1 fruit fly cellular context compared by ENCODE assay signal in the genomic region with DNA sequence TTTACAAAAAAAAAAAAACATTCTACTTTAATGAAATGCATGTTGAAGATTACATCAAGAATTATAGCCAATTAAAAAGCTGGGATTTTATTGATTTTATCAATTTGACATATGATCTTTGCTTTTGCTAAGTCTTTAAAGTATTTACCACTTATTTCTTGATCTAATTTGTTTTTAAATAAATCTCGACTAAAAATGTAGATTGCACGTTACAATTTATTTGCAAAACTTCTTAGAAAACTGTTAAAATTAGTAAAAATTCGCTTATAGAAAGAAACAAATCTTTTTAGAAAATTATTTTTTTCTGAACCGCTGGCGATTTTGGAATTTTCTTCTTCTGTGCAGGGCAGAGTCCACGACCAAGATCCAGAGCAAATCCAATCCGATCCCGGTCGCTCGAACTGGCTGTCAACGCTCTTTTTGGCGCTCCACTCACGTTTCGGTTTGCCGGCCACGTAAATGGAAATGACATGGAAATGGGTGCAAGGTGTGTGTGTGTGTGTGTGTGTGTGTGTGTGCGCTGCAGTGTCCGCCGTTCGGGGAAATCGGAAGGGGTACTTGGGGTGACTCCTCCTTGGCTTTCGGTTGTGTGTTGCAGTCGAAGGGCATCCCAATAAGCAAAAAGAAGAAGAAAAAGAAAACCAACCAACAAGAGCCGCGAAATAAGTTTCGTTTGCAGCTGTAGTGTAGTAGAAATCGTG.
A peak's percentile ranks its signal among the peaks of the same experiment; 100 is the strongest.
TF ChIP-seq lines count a peak whose summit lies in the region.

No protein-coding gene starts in this region.

TF ChIP-seq in whole organism, embryonic, 481 proteins besides CTCF, POLR2A, EP300 and RAD21 (continued from another document):
- TF ChIP-seq Med (GFP tag; lab: Kevin White, UChicago) (peak; percentile 6), ci (GFP tag; IDR thresholded peaks at IDR 0.05; lab: Robert Waterston, UW) (peak; percentile 62; the same call in 2 of the 3 replicates), ind (GFP tag; optimal IDR thresholded peaks at IDR 0.05; lab: Kevin White, UChicago) (peak; percentile 26), ttk (GFP tag; IDR thresholded peaks at IDR 0.05; lab: Robert Waterston, UW) (no peak), Hr3 (GFP tag; optimal IDR thresholded peaks at IDR 0.05; lab: Kevin White, UChicago) (peak; percentile 7), pan (optimal IDR thresholded peaks at IDR 0.05; lab: Kevin White, UChicago) (no peak), pan (GFP tag; optimal IDR thresholded peaks at IDR 0.05 in 1 of 2, IDR thresholded peaks at IDR 0.05 in 1 of 2) (peak in 1 of 2 experiments; percentile 38), croc (GFP tag; conservative IDR thresholded peaks at IDR 0.05; lab: Robert Waterston, UW) (no peak), insv (GFP tag; optimal IDR thresholded peaks at IDR 0.05; lab: Kevin White, UChicago) (no peak), CG17568 (GFP tag; optimal IDR thresholded peaks at IDR 0.05; lab: Kevin White, UChicago) (no peak), CG6272 (GFP tag; IDR thresholded peaks at IDR 0.05; lab: Robert Waterston, UW) (no peak), CG3163 (GFP tag; optimal IDR thresholded peaks at IDR 0.05; lab: Kevin White, UChicago) (no peak), CG9876 (GFP tag; optimal IDR thresholded peaks at IDR 0.05; lab: Kevin White, UChicago) (no peak), sob (GFP tag; IDR thresholded peaks at IDR 0.05; lab: Robert Waterston, UW) (no peak), CG14710 (tag; optimal IDR thresholded peaks at IDR 0.05; lab: Kevin White, UChicago) (peak; percentile 17), CG1792 (GFP tag; optimal IDR thresholded peaks at IDR 0.05; lab: Kevin White, UChicago) (peak; percentile 3), Ptx1 (GFP tag; IDR thresholded peaks at IDR 0.05; lab: Robert Waterston, UW) (peak; percentile 50), fd64A (GFP tag; optimal IDR thresholded peaks at IDR 0.05; lab: Kevin White, UChicago) (no peak), dmrt99B (tag; optimal IDR thresholded peaks at IDR 0.05; lab: Kevin White, UChicago) (peak; percentile 59), dpn (GFP tag; optimal IDR thresholded peaks at IDR 0.05; lab: Kevin White, UChicago) (peak in 1 of 2 experiments; percentile 2), CG18764 (GFP tag; optimal IDR thresholded peaks at IDR 0.05; lab: Kevin White, UChicago) (peak; percentile 10), CG4707 (GFP tag; optimal IDR thresholded peaks at IDR 0.05; lab: Kevin White, UChicago) (no peak), CG9215 (GFP tag; IDR thresholded peaks at IDR 0.05; lab: Robert Waterston, UW) (no peak), CG30403 (GFP tag; optimal IDR thresholded peaks at IDR 0.05; lab: Kevin White, UChicago) (peak; percentile 19), CG10462 (GFP tag; optimal IDR thresholded peaks at IDR 0.05; lab: Kevin White, UChicago) (no peak), CG7987 (GFP tag; optimal IDR thresholded peaks at IDR 0.05; lab: Kevin White, UChicago) (no peak), fd96Cb (tag; optimal IDR thresholded peaks at IDR 0.05; lab: Kevin White, UChicago) (peak; percentile 56), Sox100B (GFP tag; optimal IDR thresholded peaks at IDR 0.05; lab: Kevin White, UChicago) (peak; percentile 56), CG1529 (GFP tag; optimal IDR thresholded peaks at IDR 0.05; lab: Kevin White, UChicago) (no peak), CG4404 (GFP tag; IDR thresholded peaks at IDR 0.05; lab: Robert Waterston, UW) (no peak), CG15514 (GFP tag; optimal IDR thresholded peaks at IDR 0.05; lab: Kevin White, UChicago) (no peak), gcm (GFP tag; optimal IDR thresholded peaks at IDR 0.05; lab: Kevin White, UChicago) (no peak), CG9797 (GFP tag; optimal IDR thresholded peaks at IDR 0.05; lab: Kevin White, UChicago) (no peak), CG3407 (GFP tag; optimal IDR thresholded peaks at IDR 0.05; lab: Kevin White, UChicago) (no peak), lilli (GFP tag; optimal IDR thresholded peaks at IDR 0.05; lab: Kevin White, UChicago) (no peak), CG12391 (tag; optimal IDR thresholded peaks at IDR 0.05; lab: Kevin White, UChicago) (peak; percentile 15), kni (GFP tag; optimal IDR thresholded peaks at IDR 0.05; lab: Kevin White, UChicago) (peak; percentile 39), sens (GFP tag; lab: Kevin White, UChicago) (peak; percentile 92), ash1 (GFP tag; optimal IDR thresholded peaks at IDR 0.05; lab: Kevin White, UChicago) (no peak), al (GFP tag; IDR thresholded peaks at IDR 0.05; lab: Robert Waterston, UW) (no peak), CG4360 (GFP tag; IDR thresholded peaks at IDR 0.05; lab: Robert Waterston, UW) (no peak), inv (GFP tag; IDR thresholded peaks at IDR 0.05; lab: Robert Waterston, UW; ENCODE audit: partially characterized antibody) (no peak), jumu (GFP tag; optimal IDR thresholded peaks at IDR 0.05; lab: Kevin White, UChicago) (no peak), CG7556 (GFP tag; optimal IDR thresholded peaks at IDR 0.05; lab: Kevin White, UChicago) (peak; percentile 27), CG4424 (GFP tag; optimal IDR thresholded peaks at IDR 0.05; lab: Kevin White, UChicago) (peak; percentile 59), Asciz (GFP tag; optimal IDR thresholded peaks at IDR 0.05; lab: Kevin White, UChicago) (peak; percentile 62), Kr (GFP tag; optimal IDR thresholded peaks at IDR 0.05; lab: Kevin White, UChicago) (no peak), jigr1 (GFP tag; IDR thresholded peaks at IDR 0.05; lab: Robert Waterston, UW) (no peak), CG10321 (GFP tag; IDR thresholded peaks at IDR 0.05; lab: Robert Waterston, UW) (no peak), CG6689 (GFP tag; IDR thresholded peaks at IDR 0.05; lab: Robert Waterston, UW) (peak; percentile 31; the same call in 1 of the 2 replicates), CG1233 (GFP tag; optimal IDR thresholded peaks at IDR 0.05; lab: Kevin White, UChicago) (no peak), Hr51 (GFP tag; optimal IDR thresholded peaks at IDR 0.05; lab: Kevin White, UChicago) (peak in 1 of 2 experiments; percentile 55), CG17361 (GFP tag; IDR thresholded peaks at IDR 0.05; lab: Robert Waterston, UW) (peak; percentile 48; the same call in 1 of the 3 replicates), CG15696 (tag; optimal IDR thresholded peaks at IDR 0.05; lab: Kevin White, UChicago) (no peak), Usf (GFP tag; optimal IDR thresholded peaks at IDR 0.05; lab: Kevin White, UChicago) (no peak), org-1 (GFP tag; optimal IDR thresholded peaks at IDR 0.05; lab: Kevin White, UChicago) (no peak), jing (GFP tag; optimal IDR thresholded peaks at IDR 0.05; lab: Kevin White, UChicago) (no peak), CG18262 (tag; optimal IDR thresholded peaks at IDR 0.05; lab: Kevin White, UChicago) (peak; percentile 28), CG11504 (tag; optimal IDR thresholded peaks at IDR 0.05; lab: Kevin White, UChicago) (peak; percentile 68), peb (GFP tag; IDR thresholded peaks at IDR 0.05; lab: Robert Waterston, UW) (no peak), CG17186 (GFP tag; optimal IDR thresholded peaks at IDR 0.05; lab: Kevin White, UChicago) (no peak), tup (GFP tag; optimal IDR thresholded peaks at IDR 0.05; lab: Kevin White, UChicago) (no peak), Dip3 (GFP tag; optimal IDR thresholded peaks at IDR 0.05; lab: Kevin White, UChicago) (no peak), CG7357 (GFP tag; IDR thresholded peaks at IDR 0.05; lab: Robert Waterston, UW) (no peak), CG17359 (tag; optimal IDR thresholded peaks at IDR 0.05; lab: Kevin White, UChicago) (peak; percentile 65), grau (tag; optimal IDR thresholded peaks at IDR 0.05; lab: Kevin White, UChicago) (no peak), CG10274 (GFP tag; optimal IDR thresholded peaks at IDR 0.05; lab: Kevin White, UChicago) (no peak), Hey (tag; optimal IDR thresholded peaks at IDR 0.05; lab: Kevin White, UChicago) (no peak), CG6654 (GFP tag; optimal IDR thresholded peaks at IDR 0.05; lab: Kevin White, UChicago) (no peak), CG12744 (GFP tag; optimal IDR thresholded peaks at IDR 0.05; lab: Kevin White, UChicago) (no peak), Camta (GFP tag; optimal IDR thresholded peaks at IDR 0.05; lab: Kevin White, UChicago) (peak; percentile 32), CG8359 (GFP tag; optimal IDR thresholded peaks at IDR 0.05; lab: Kevin White, UChicago; ENCODE audit: borderline replicate concordance) (peak; percentile 23), Hr39 (optimal IDR thresholded peaks at IDR 0.05; lab: Kevin White, UChicago) (no peak), prd (optimal IDR thresholded peaks at IDR 0.05; lab: Kevin White, UChicago) (no peak), prd (GFP tag; IDR thresholded peaks at IDR 0.05; lab: Robert Waterston, UW) (no peak), CG2712 (tag; optimal IDR thresholded peaks at IDR 0.05; lab: Kevin White, UChicago) (peak; percentile 10), Awh (GFP tag; IDR thresholded peaks at IDR 0.05; lab: Robert Waterston, UW) (no peak), chinmo (GFP tag; IDR thresholded peaks at IDR 0.05; lab: Robert Waterston, UW; ENCODE audit: partially characterized antibody) (no peak), NK7.1 (GFP tag; optimal IDR thresholded peaks at IDR 0.05; lab: Kevin White, UChicago) (no peak), dimm (GFP tag; IDR thresholded peaks at IDR 0.05; lab: Robert Waterston, UW) (no peak), Sox102F (GFP tag; optimal IDR thresholded peaks at IDR 0.05; lab: Kevin White, UChicago) (peak; percentile 57), Dfd (GFP tag; optimal IDR thresholded peaks at IDR 0.05; lab: Kevin White, UChicago) (peak in 1 of 2 experiments; percentile 89), Pdp1 (GFP tag; optimal IDR thresholded peaks at IDR 0.05; lab: Kevin White, UChicago) (no peak), CG4328 (GFP tag; optimal IDR thresholded peaks at IDR 0.05; lab: Kevin White, UChicago) (no peak), ranshi (GFP tag; IDR thresholded peaks at IDR 0.05; lab: Robert Waterston, UW) (no peak), br (optimal IDR thresholded peaks at IDR 0.05; lab: Kevin White, UChicago) (no peak), bcd (GFP tag; optimal IDR thresholded peaks at IDR 0.05; lab: Kevin White, UChicago) (peak; percentile 8), CG11398 (GFP tag; optimal IDR thresholded peaks at IDR 0.05; lab: Kevin White, UChicago) (no peak), sima (GFP tag; optimal IDR thresholded peaks at IDR 0.05; lab: Kevin White, UChicago) (no peak), tap (tag; optimal IDR thresholded peaks at IDR 0.05; lab: Kevin White, UChicago) (peak; percentile 13), Fer2 (tag; optimal IDR thresholded peaks at IDR 0.05; lab: Kevin White, UChicago) (no peak), lmd (GFP tag; IDR thresholded peaks at IDR 0.05; lab: Robert Waterston, UW) (0 out of 2 replicates have a peak, but pooled peaks have one; percentile 5), mam (GFP tag; optimal IDR thresholded peaks at IDR 0.05; lab: Kevin White, UChicago) (no peak), Atf-2 (GFP tag; optimal IDR thresholded peaks at IDR 0.05; lab: Kevin White, UChicago) (no peak), CG5180 (GFP tag; optimal IDR thresholded peaks at IDR 0.05; lab: Kevin White, UChicago) (peak; percentile 4), bigmax (GFP tag; optimal IDR thresholded peaks at IDR 0.05; lab: Kevin White, UChicago) (no peak), gem (tag; optimal IDR thresholded peaks at IDR 0.05; lab: Kevin White, UChicago) (peak; percentile 56), ab (GFP tag; optimal IDR thresholded peaks at IDR 0.05; lab: Kevin White, UChicago) (no peak), CG12219 (GFP tag; optimal IDR thresholded peaks at IDR 0.05; lab: Kevin White, UChicago) (no peak), CG30020 (tag; optimal IDR thresholded peaks at IDR 0.05; lab: Kevin White, UChicago) (no peak), abd-A (tag; optimal IDR thresholded peaks at IDR 0.05; lab: Kevin White, UChicago) (no peak), ap (GFP tag; IDR thresholded peaks at IDR 0.05; lab: Robert Waterston, UW) (0 out of 2 replicates have a peak, but pooled peaks have one; percentile 17), Mes4 (GFP tag; optimal IDR thresholded peaks at IDR 0.05; lab: Kevin White, UChicago) (no peak), Blimp-1 (GFP tag; optimal IDR thresholded peaks at IDR 0.05; lab: Kevin White, UChicago) (peak; percentile 34), Dek (tag; optimal IDR thresholded peaks at IDR 0.05; lab: Kevin White, UChicago) (no peak), Dip2 (GFP tag; IDR thresholded peaks at IDR 0.05; lab: Robert Waterston, UW) (no peak), sna (GFP tag; IDR thresholded peaks at IDR 0.05; lab: Robert Waterston, UW; ENCODE audit: partially characterized antibody) (no peak), Lpt (GFP tag; optimal IDR thresholded peaks at IDR 0.05; lab: Kevin White, UChicago) (no peak), B-H1 (GFP tag; IDR thresholded peaks at IDR 0.05; lab: Robert Waterston, UW) (no peak), vvl (GFP tag; IDR thresholded peaks at IDR 0.05; lab: Robert Waterston, UW) (peak; percentile 38; the same call in 1 of the 2 replicates), unpg (GFP tag; optimal IDR thresholded peaks at IDR 0.05; lab: Kevin White, UChicago) (peak; percentile 27), CG8290 (GFP tag; optimal IDR thresholded peaks at IDR 0.05; lab: Kevin White, UChicago) (no peak), CG8290 (tag; optimal IDR thresholded peaks at IDR 0.05; lab: Kevin White, UChicago) (no peak), NFAT (GFP tag; IDR thresholded peaks at IDR 0.05; lab: Robert Waterston, UW) (no peak), CG10209 (GFP tag; optimal IDR thresholded peaks at IDR 0.05; lab: Kevin White, UChicago) (no peak), CG13624 (GFP tag; optimal IDR thresholded peaks at IDR 0.05; lab: Kevin White, UChicago) (no peak), CG10267 (tag; optimal IDR thresholded peaks at IDR 0.05; lab: Kevin White, UChicago) (peak; percentile 12), Dref (GFP tag; IDR thresholded peaks at IDR 0.05; lab: Robert Waterston, UW) (no peak), CG16779 (GFP tag; IDR thresholded peaks at IDR 0.05; lab: Robert Waterston, UW) (no peak), Jarid2 (GFP tag; optimal IDR thresholded peaks at IDR 0.05; lab: Kevin White, UChicago) (no peak), Ssrp (tag; optimal IDR thresholded peaks at IDR 0.05; lab: Kevin White, UChicago) (peak; percentile 22), gsb (GFP tag; IDR thresholded peaks at IDR 0.05; lab: Robert Waterston, UW) (no peak), CG2199 (GFP tag; IDR thresholded peaks at IDR 0.05; lab: Robert Waterston, UW) (no peak), lab (GFP tag; optimal IDR thresholded peaks at IDR 0.05; lab: Kevin White, UChicago) (peak; percentile 12), tin (GFP tag; optimal IDR thresholded peaks at IDR 0.05; lab: Kevin White, UChicago) (peak; percentile 12), CG31441 (GFP tag; IDR thresholded peaks at IDR 0.05; lab: Robert Waterston, UW) (peak; percentile 8; the same call in 1 of the 2 replicates), Adf1 (GFP tag; IDR thresholded peaks at IDR 0.05; lab: Robert Waterston, UW) (no peak), BtbVII (GFP tag; optimal IDR thresholded peaks at IDR 0.05; lab: Kevin White, UChicago) (peak; percentile 14)
